Worm (Caenorhabditis elegans) whole organism, L4 larva: ENCODE measurements around the gene lgc-55.

Experiments used
- ama-1 ChIP-seq: fragments of 150-350 bp; optimal IDR thresholded peaks from 2 replicates; lab custom pipeline; 2014; ENCODE audit warnings: inconsistent platforms, mixed read lengths
- attf-4 ChIP-seq: sonication (generic microtip); optimal IDR thresholded peaks from 3 replicates; lab custom pipeline; 2017; ENCODE audit warnings: missing biosample characterization, missing genetic modification characterization
- ces-1 ChIP-seq: fragments of 150-350 bp; sonication (generic microtip); optimal IDR thresholded peaks from 4 replicates; lab custom pipeline; 2014; ENCODE audit warnings: missing biosample characterization, missing genetic modification reagents, missing genetic modification characterization
- egl-27 ChIP-seq: sonication (generic microtip); optimal IDR thresholded peaks from 3 replicates; lab custom pipeline; 2017; ENCODE audit warnings: missing biosample characterization, missing genetic modification reagents, missing genetic modification characterization
- fkh-10 ChIP-seq: fragments of 150-350 bp; optimal IDR thresholded peaks from 2 replicates; lab custom pipeline; 2014; ENCODE audit warnings: missing biosample characterization, missing genetic modification reagents, missing genetic modification characterization
- mep-1 ChIP-seq: fragments of 150-350 bp; sonication (generic microtip); optimal IDR thresholded peaks from 3 replicates; lab custom pipeline; 2014; ENCODE audit warnings: missing biosample characterization, missing genetic modification characterization
- nhr-76 ChIP-seq: fragments of 150-350 bp; optimal IDR thresholded peaks from 2 replicates; lab custom pipeline; 2014; ENCODE audit warnings: missing biosample characterization, missing genetic modification characterization
- pha-4 ChIP-seq, 2 experiments: fragments of 150-350 bp in 1 of 2; fragments of 200-800 bp in 1 of 2; sonication (Bioruptor generic) in 1 of 2; IDR thresholded peaks in 1 of 2; optimal IDR thresholded peaks in 1 of 2; 2 replicates each; pipeline versions ENCODE4 v1.3.6 to Lab custom; 2014 to 2022; ENCODE audit warnings: missing genetic modification characterization in 2 of 2, missing genetic modification reagents in 2 of 2, missing biosample characterization in 1 of 2, missing compliant biosample characterization in 1 of 2
- snpc-4 ChIP-seq: fragments of 150-350 bp; optimal IDR thresholded peaks from 2 replicates; lab custom pipeline; 2014; ENCODE audit warnings: missing biosample characterization, missing genetic modification characterization
- unc-62 ChIP-seq, 3 experiments: fragments of 150-350 bp in 1 of 3; sonication (generic microtip); optimal IDR thresholded peaks in 2 of 3; peaks in 1 of 3; 1 replicate in 1 of 3; 2 replicates in 2 of 3; lab custom pipeline; 2014 to 2017; ENCODE audit warnings: missing biosample characterization in 3 of 3, missing genetic modification characterization in 3 of 3, missing genetic modification reagents in 3 of 3, missing genotype in 1 of 3
- ztf-11 ChIP-seq: fragments of 150-350 bp; optimal IDR thresholded peaks from 2 replicates; lab custom pipeline; 2014; ENCODE audit warnings: missing biosample characterization, missing genetic modification characterization

DNA sequence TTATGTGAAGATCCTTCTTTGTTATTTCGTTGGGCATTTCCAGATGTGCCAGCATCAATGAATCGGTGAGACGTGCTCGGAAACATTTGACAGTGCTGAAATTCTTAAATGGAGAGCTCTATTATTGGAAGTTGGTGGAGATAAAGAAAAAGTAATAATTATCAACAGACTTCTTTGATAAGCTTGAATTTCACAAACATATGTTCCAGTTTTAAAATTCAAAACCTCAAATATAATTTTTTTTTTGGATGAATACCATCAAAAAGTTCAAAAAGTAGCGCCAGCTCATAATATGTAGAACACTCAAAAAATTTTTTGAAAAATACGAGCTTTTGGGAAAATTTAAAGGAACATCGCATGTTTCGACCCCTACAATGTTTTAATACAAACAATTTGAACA lies 28.8 kb upstream of the lgc-55 start, which contains the start of gene Y60A3A.25:
- TF ChIP-seq ztf-11 (no peak), egl-27 (no peak), ces-1 (no peak), fkh-10 (no peak), snpc-4 (tag; lab: Kevin White, UChicago) (no peak), nhr-76 (tag; lab: Kevin White, UChicago) (no peak), mep-1 (tag; lab: Kevin White, UChicago) (no peak), pha-4 (GFP tag; IDR thresholded peaks at IDR 0.05; lab: Robert Waterston, UW) (no peak), pha-4 (tag; optimal IDR thresholded peaks at IDR 0.05; lab: Kevin White, UChicago) (no peak), unc-62 (GFP tag; optimal IDR thresholded peaks at IDR 0.05 in 1 of 2; lab: Kevin White, UChicago) (no peak), unc-62 (tag; optimal IDR thresholded peaks at IDR 0.05; lab: Kevin White, UChicago) (no peak), attf-4 (tag; lab: Kevin White, UChicago) (no peak), ama-1 (lab: Kevin White, UChicago) (no peak)
